Fruit fly (Drosophila melanogaster) whole organism, embryonic: ENCODE measurements around the gene Fmr1.

Experiments used
- Adf1 ChIP-seq: fragments of 200-800 bp; sonication (Bioruptor generic); IDR thresholded peaks from 2 replicates; pipeline ENCODE4 v1.3.6; 2022; ENCODE audit warnings: missing biosample characterization, missing genetic modification characterization
- Bteb2 ChIP-seq: fragments of 200-800 bp; sonication (Bioruptor generic); optimal IDR thresholded peaks from 2 replicates; lab custom pipeline; 2016; ENCODE audit warnings: missing biosample characterization, missing genetic modification characterization
- CG1024 ChIP-seq: fragments of 200-800 bp; sonication (Bioruptor generic); IDR thresholded peaks from 2 replicates; pipeline ENCODE4 v1.3.6; 2022; ENCODE audit warnings: missing biosample characterization, missing genetic modification characterization
- CG10267 ChIP-seq: fragments of 200-800 bp; sonication (Bioruptor generic); optimal IDR thresholded peaks from 2 replicates; lab custom pipeline; 2018; ENCODE audit warnings: missing biosample characterization, mild to moderate bottlenecking, missing genetic modification characterization, moderate library complexity
- CG10274 ChIP-seq: fragments of 200-800 bp; sonication (Bioruptor generic); optimal IDR thresholded peaks from 3 replicates; lab custom pipeline; 2017; ENCODE audit warnings: missing biosample characterization, mild to moderate bottlenecking, missing genetic modification characterization
- CG10366 ChIP-seq: fragments of 200-800 bp; sonication (Bioruptor generic); IDR thresholded peaks from 2 replicates; pipeline ENCODE4 v1.3.6; 2022; ENCODE audit warnings: missing biosample characterization, missing genetic modification characterization
- CG11247 ChIP-seq: fragments of 200-800 bp; sonication (Bioruptor generic); IDR thresholded peaks from 2 replicates; pipeline ENCODE4 v1.3.6; 2022; ENCODE audit warnings: missing biosample characterization, missing genetic modification characterization
- CG12104 ChIP-seq: fragments of 200-800 bp; sonication (Bioruptor generic); optimal IDR thresholded peaks from 3 replicates; lab custom pipeline; 2016; ENCODE audit warnings: missing biosample characterization, missing genetic modification characterization
- CG12942 ChIP-seq: fragments of 200-800 bp; sonication (Bioruptor generic); optimal IDR thresholded peaks from 3 replicates; lab custom pipeline; 2016; ENCODE audit warnings: missing biosample characterization, missing genetic modification characterization
- CG15269 ChIP-seq: fragments of 200-800 bp; sonication (Bioruptor generic); optimal IDR thresholded peaks from 2 replicates; lab custom pipeline; 2018; ENCODE audit warnings: missing biosample characterization, mild to moderate bottlenecking, missing genetic modification characterization, moderate library complexity
- CG2116 ChIP-seq: fragments of 200-800 bp; sonication (Bioruptor generic); optimal IDR thresholded peaks from 3 replicates; lab custom pipeline; 2018; ENCODE audit warnings: missing biosample characterization, mild to moderate bottlenecking, missing genetic modification characterization
- CG2129 ChIP-seq: fragments of 200-800 bp; sonication (Bioruptor generic); IDR thresholded peaks from 2 replicates; pipeline ENCODE4 v1.3.6; 2022; ENCODE audit warnings: missing biosample characterization, missing genetic modification characterization; ENCODE audit not compliant: partially characterized antibody
- CG2678 ChIP-seq: fragments of 200-800 bp; sonication (Bioruptor generic); optimal IDR thresholded peaks from 3 replicates; lab custom pipeline; 2019; ENCODE audit warnings: missing biosample characterization, mild to moderate bottlenecking, missing genetic modification characterization, moderate library complexity
- CG31224 ChIP-seq: fragments of 200-800 bp; sonication (Bioruptor generic); IDR thresholded peaks from 2 replicates; pipeline ENCODE4 v1.3.6; 2022; ENCODE audit warnings: missing biosample characterization, missing genetic modification characterization
- CG31388 ChIP-seq: fragments of 200-800 bp; sonication (Bioruptor generic); optimal IDR thresholded peaks from 2 replicates; lab custom pipeline; 2016; ENCODE audit warnings: missing biosample characterization, missing genetic modification characterization
- CG3281 ChIP-seq: fragments of 200-800 bp; sonication (Bioruptor generic); optimal IDR thresholded peaks from 3 replicates; lab custom pipeline; 2017; ENCODE audit warnings: missing biosample characterization, mild to moderate bottlenecking, missing genetic modification characterization
- CG34224 ChIP-seq: fragments of 200-800 bp; sonication (Bioruptor generic); IDR thresholded peaks from 3 replicates; pipeline ENCODE4 v1.3.6; 2022; ENCODE audit warnings: missing biosample characterization, missing genetic modification characterization; ENCODE audit not compliant: partially characterized antibody
- CG34422 ChIP-seq: fragments of 200-800 bp; sonication (Bioruptor generic); IDR thresholded peaks from 3 replicates; pipeline ENCODE4 v1.3.6; 2022; ENCODE audit warnings: missing biosample characterization, missing genetic modification characterization
- CG4730 ChIP-seq: fragments of 200-800 bp; sonication (Bioruptor generic); IDR thresholded peaks from 2 replicates; pipeline ENCODE4 v1.3.6; 2022; ENCODE audit warnings: missing biosample characterization, missing genetic modification characterization
- CG6765 ChIP-seq: fragments of 200-800 bp; sonication (Bioruptor generic); optimal IDR thresholded peaks from 3 replicates; lab custom pipeline; 2017; ENCODE audit warnings: missing biosample characterization, mild to moderate bottlenecking, missing genetic modification characterization
- CG8388 ChIP-seq: fragments of 200-800 bp; sonication (Bioruptor generic); optimal IDR thresholded peaks from 2 replicates; lab custom pipeline; 2019; ENCODE audit warnings: missing biosample characterization, mild to moderate bottlenecking, missing genetic modification characterization, moderate library complexity
- CkIIα-i1 ChIP-seq: fragments of 200-800 bp; sonication (Bioruptor generic); IDR thresholded peaks from 2 replicates; pipeline ENCODE4 v1.3.6; 2022; ENCODE audit warnings: missing biosample characterization, missing genetic modification characterization
- E2f2 ChIP-seq: fragments of 200-800 bp; sonication (Bioruptor generic); IDR thresholded peaks from 2 replicates; pipeline ENCODE4 v1.3.6; 2022; ENCODE audit warnings: missing biosample characterization, missing genetic modification characterization
- ERR ChIP-seq: fragments of 200-800 bp; sonication (Bioruptor generic); optimal IDR thresholded peaks from 2 replicates; lab custom pipeline; 2016; ENCODE audit warnings: missing biosample characterization, missing genetic modification characterization
- HHEX ChIP-seq: fragments of 200-800 bp; sonication (Bioruptor generic); optimal IDR thresholded peaks from 3 replicates; lab custom pipeline; 2017; ENCODE audit warnings: missing biosample characterization, mild to moderate bottlenecking, missing genetic modification characterization, missing genetic modification reagents
- HLH4C ChIP-seq: fragments of 200-800 bp; sonication (Bioruptor generic); IDR thresholded peaks from 3 replicates; pipeline ENCODE4 v1.3.6; 2022; ENCODE audit warnings: missing biosample characterization, missing genetic modification characterization; ENCODE audit not compliant: partially characterized antibody
- Lim3 ChIP-seq: fragments of 200-800 bp; sonication (Bioruptor generic); IDR thresholded peaks from 2 replicates; pipeline ENCODE4 v1.3.6; 2022; ENCODE audit warnings: missing biosample characterization, missing genetic modification characterization
- MBD-R2 ChIP-seq: fragments of 200-800 bp; sonication (Bioruptor generic); IDR thresholded peaks from 2 replicates; pipeline ENCODE4 v1.3.6; 2022; ENCODE audit warnings: missing biosample characterization, missing genetic modification characterization
- Mad ChIP-seq: fragments of 200-800 bp; sonication (Bioruptor generic); optimal IDR thresholded peaks from 2 replicates; lab custom pipeline; 2016; ENCODE audit warnings: missing biosample characterization, missing genetic modification characterization
- Mes4 ChIP-seq: fragments of 200-800 bp; sonication (Bioruptor generic); optimal IDR thresholded peaks from 2 replicates; lab custom pipeline; 2016; ENCODE audit warnings: missing biosample characterization, missing genetic modification characterization
- Myb ChIP-seq: fragments of 200-800 bp; sonication (Bioruptor generic); optimal IDR thresholded peaks from 2 replicates; lab custom pipeline; 2016; ENCODE audit warnings: missing biosample characterization, missing genetic modification characterization
- Sry-δ ChIP-seq: fragments of 200-800 bp; sonication (Bioruptor generic); optimal IDR thresholded peaks from 2 replicates; lab custom pipeline; 2016; ENCODE audit warnings: missing biosample characterization, missing genetic modification characterization
- Xrp1 ChIP-seq: fragments of 200-800 bp; sonication (Bioruptor generic); IDR thresholded peaks from 2 replicates; pipeline ENCODE4 v1.3.6; 2022; ENCODE audit warnings: missing biosample characterization, missing genetic modification characterization
- abd-A ChIP-seq: fragments of 200-800 bp; sonication (Bioruptor generic); optimal IDR thresholded peaks from 3 replicates; lab custom pipeline; 2019; ENCODE audit warnings: missing biosample characterization, mild to moderate bottlenecking, missing genetic modification characterization, moderate library complexity
- ap ChIP-seq: fragments of 200-800 bp; sonication (Bioruptor generic); IDR thresholded peaks from 2 replicates; pipeline ENCODE4 v1.3.6; 2022; ENCODE audit warnings: missing biosample characterization, missing genetic modification characterization
- bsh ChIP-seq, 2 experiments: fragments of 200-800 bp; sonication (Bioruptor generic); optimal IDR thresholded peaks; 2 replicates each; lab custom pipeline; 2017 to 2018; ENCODE audit warnings: mild to moderate bottlenecking in 2 of 2, missing biosample characterization in 2 of 2, missing genetic modification characterization in 2 of 2, moderate library complexity in 1 of 2
- chinmo ChIP-seq: fragments of 200-800 bp; sonication (Bioruptor generic); IDR thresholded peaks from 4 replicates; pipeline ENCODE4 v1.3.6; 2022; ENCODE audit warnings: missing biosample characterization, missing genetic modification characterization; ENCODE audit not compliant: partially characterized antibody
- cwo ChIP-seq: fragments of 200-800 bp; sonication (Bioruptor generic); optimal IDR thresholded peaks from 3 replicates; lab custom pipeline; 2017; ENCODE audit warnings: missing biosample characterization, missing genetic modification characterization, mild to moderate bottlenecking, moderate library complexity, missing genetic modification reagents
- danr ChIP-seq: fragments of 200-800 bp; sonication (Bioruptor generic); IDR thresholded peaks from 2 replicates; pipeline ENCODE4 v1.3.6; 2022; ENCODE audit warnings: missing biosample characterization, missing genetic modification characterization
- fd3F ChIP-seq: fragments of 200-800 bp; sonication (Bioruptor generic); optimal IDR thresholded peaks from 2 replicates; lab custom pipeline; 2018; ENCODE audit warnings: missing biosample characterization, mild to moderate bottlenecking, missing genetic modification characterization, moderate library complexity
- gsb ChIP-seq: fragments of 200-800 bp; sonication (Bioruptor generic); IDR thresholded peaks from 2 replicates; pipeline ENCODE4 v1.3.6; 2022; ENCODE audit warnings: missing biosample characterization, missing genetic modification characterization
- nerfin-2 ChIP-seq: fragments of 200-800 bp; sonication (Bioruptor generic); IDR thresholded peaks from 2 replicates; pipeline ENCODE4 v1.3.6; 2022; ENCODE audit warnings: missing biosample characterization, missing genetic modification characterization; ENCODE audit not compliant: partially characterized antibody
- pb ChIP-seq: fragments of 200-800 bp; sonication (Bioruptor generic); optimal IDR thresholded peaks from 3 replicates; lab custom pipeline; 2016; ENCODE audit warnings: missing biosample characterization, missing genetic modification characterization
- pho ChIP-seq: fragments of 200-800 bp; sonication (Bioruptor generic); optimal IDR thresholded peaks from 2 replicates; lab custom pipeline; 2016; ENCODE audit warnings: missing biosample characterization, missing genetic modification characterization
- pnt ChIP-seq: fragments of 200-800 bp; sonication (Bioruptor generic); optimal IDR thresholded peaks from 3 replicates; lab custom pipeline; 2016; ENCODE audit warnings: missing biosample characterization, missing genetic modification characterization
- tgo ChIP-seq: fragments of 200-800 bp; sonication (Bioruptor generic); IDR thresholded peaks from 3 replicates; pipeline ENCODE4 v1.3.6; 2022; ENCODE audit warnings: missing biosample characterization, missing genetic modification characterization
- trem ChIP-seq: fragments of 200-800 bp; optimal IDR thresholded peaks from 3 replicates; lab custom pipeline; 2019; ENCODE audit warnings: missing biosample characterization, mild to moderate bottlenecking, missing genetic modification characterization, moderate library complexity
- vfl ChIP-seq: fragments of 200-800 bp; sonication (Bioruptor generic); optimal IDR thresholded peaks from 2 replicates; lab custom pipeline; 2016; ENCODE audit warnings: missing biosample characterization, missing genetic modification characterization
- zfh2 ChIP-seq: fragments of 200-800 bp; sonication (Bioruptor generic); optimal IDR thresholded peaks from 2 replicates; lab custom pipeline; 2016; ENCODE audit warnings: missing biosample characterization, missing genetic modification characterization

Fmr1 gene

DNA sequence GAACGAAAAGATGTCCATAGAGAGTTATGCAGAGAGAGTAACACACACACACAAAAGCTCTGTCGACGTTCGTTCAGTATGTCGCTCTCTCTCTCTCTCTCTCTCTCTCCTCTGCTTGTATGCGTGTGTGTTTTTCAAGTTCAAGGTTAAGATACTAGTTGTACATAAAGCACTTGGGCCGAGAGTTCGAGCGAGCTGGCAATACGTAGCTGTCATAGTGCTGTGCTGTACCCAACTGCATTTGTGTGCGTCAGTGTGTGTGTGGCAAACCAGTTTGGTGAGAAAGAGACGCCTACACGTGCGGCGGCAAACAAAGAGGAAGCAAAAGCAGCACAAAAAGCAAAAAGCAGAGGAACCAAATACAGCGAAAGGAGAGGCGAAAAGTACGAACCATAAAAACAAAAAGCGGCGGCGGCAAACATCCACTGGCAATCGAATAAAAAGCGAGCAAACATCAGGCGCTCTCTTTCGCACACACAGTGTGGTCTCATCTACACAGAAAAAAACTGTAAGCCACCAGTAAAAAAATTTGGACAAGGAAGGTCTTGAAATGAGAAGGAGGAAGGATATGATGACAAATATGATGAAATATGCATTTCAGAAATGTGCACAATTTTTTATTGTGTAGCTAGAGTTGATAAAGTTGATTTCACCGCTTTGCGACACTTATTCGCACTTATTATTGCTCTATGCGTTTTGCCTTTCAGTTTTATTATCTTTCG lies 22.6 kb downstream of the Fmr1 start (continued):
- TF ChIP-seq CG11247 (GFP tag; lab: Robert Waterston, UW), result peak; percentile 64
- TF ChIP-seq MBD-R2, result peak; percentile 45; the same call in 1 of the 2 replicates
- peak; percentile 57 for TF ChIP-seq Myb (GFP tag; lab: Kevin White, UChicago)
- peak; percentile 32; the same call in 1 of the 2 replicates for TF ChIP-seq CG31224 (GFP tag; lab: Robert Waterston, UW)
- TF ChIP-seq CG4730, result peak; percentile 45; the same call in 1 of the 2 replicates
- no peak for TF ChIP-seq CkIIα-i1 (GFP tag; lab: Robert Waterston, UW)
- peak; percentile 76 for TF ChIP-seq CG10366 (GFP tag; lab: Robert Waterston, UW)
- TF ChIP-seq trem (tag; lab: Kevin White, UChicago), result no peak
- peak; percentile 20 for TF ChIP-seq CG10267 (tag; lab: Kevin White, UChicago)
- TF ChIP-seq bsh (GFP tag; optimal IDR thresholded peaks at IDR 0.05; lab: Kevin White, UChicago), result peak; percentile 59 to 78
- peak; percentile 56 for TF ChIP-seq Mad
- TF ChIP-seq CG6765 (GFP tag; lab: Kevin White, UChicago), result no peak
- peak; percentile 82 for TF ChIP-seq Adf1 (GFP tag; lab: Robert Waterston, UW)
- TF ChIP-seq tgo (GFP tag; lab: Robert Waterston, UW), result peak; percentile 74
- peak; percentile 37 for TF ChIP-seq CG8388
- peak; percentile 27 for TF ChIP-seq Sry-δ
- peak; percentile 52 for TF ChIP-seq CG15269 (tag; lab: Kevin White, UChicago)
- peak; percentile 41 for TF ChIP-seq pb (GFP tag; lab: Kevin White, UChicago)
- no peak for TF ChIP-seq CG34224 (GFP tag; lab: Robert Waterston, UW)
- no peak for TF ChIP-seq fd3F (GFP tag; lab: Kevin White, UChicago)
- peak; percentile 74 for TF ChIP-seq Xrp1 (GFP tag; lab: Robert Waterston, UW)
- peak; percentile 56; the same call in 1 of the 2 replicates for TF ChIP-seq CG1024 (GFP tag; lab: Robert Waterston, UW)
- peak; percentile 36; the same call in 1 of the 2 replicates for TF ChIP-seq E2f2 (GFP tag; lab: Robert Waterston, UW)
- TF ChIP-seq vfl (GFP tag; lab: Kevin White, UChicago), result no peak
- TF ChIP-seq ap (GFP tag; lab: Robert Waterston, UW), result peak; percentile 52; the same call in 1 of the 2 replicates
- TF ChIP-seq CG10274, result no peak
- TF ChIP-seq zfh2 (GFP tag; lab: Kevin White, UChicago), result peak; percentile 71
- peak; percentile 32 for TF ChIP-seq CG2116 (GFP tag; lab: Kevin White, UChicago)
- 0 out of 2 replicates have a peak, but pooled peaks have one; percentile 23 for TF ChIP-seq Lim3 (GFP tag; lab: Robert Waterston, UW)
- TF ChIP-seq Bteb2 (GFP tag; lab: Kevin White, UChicago), result peak; percentile 64
- TF ChIP-seq CG12942 (GFP tag; lab: Kevin White, UChicago), result peak; percentile 39
- TF ChIP-seq CG2129 (GFP tag; lab: Robert Waterston, UW), result no peak
- peak; percentile 66 for TF ChIP-seq pnt (GFP tag; lab: Kevin White, UChicago)
- peak; percentile 66 for TF ChIP-seq cwo (GFP tag; lab: Kevin White, UChicago)
- TF ChIP-seq pho (GFP tag; lab: Kevin White, UChicago), result peak; percentile 64
- peak; percentile 80; the same call in 2 of the 3 replicates for TF ChIP-seq CG34422 (GFP tag; lab: Robert Waterston, UW)
- peak; percentile 87 for TF ChIP-seq abd-A
- TF ChIP-seq HLH4C, result no peak
- peak; percentile 50 for TF ChIP-seq ERR (GFP tag; lab: Kevin White, UChicago)
- no peak for TF ChIP-seq CG12104 (GFP tag; lab: Kevin White, UChicago)
- peak; percentile 73 for TF ChIP-seq CG2678 (tag; lab: Kevin White, UChicago)
- TF ChIP-seq Mes4 (GFP tag; lab: Kevin White, UChicago), result peak; percentile 53
- TF ChIP-seq nerfin-2, result peak; percentile 56
- peak; percentile 64 for TF ChIP-seq HHEX (GFP tag; lab: Kevin White, UChicago)
- peak; percentile 64 for TF ChIP-seq CG3281
- TF ChIP-seq CG31388, result no peak
- TF ChIP-seq danr, result 0 out of 2 replicates have a peak, but pooled peaks have one; percentile 9
- peak; percentile 99 for TF ChIP-seq chinmo (GFP tag; lab: Robert Waterston, UW)
- peak; percentile 59 for TF ChIP-seq gsb (GFP tag; lab: Robert Waterston, UW)
